Fruit fly (Drosophila melanogaster) whole organism, larva: ENCODE data around the gene alph.
A peak's percentile ranks its signal among the peaks of the same experiment; 100 is the strongest.

Experiments used
- noc ChIP-seq: fragments of 200-800 bp; sonication (Bioruptor generic); optimal IDR thresholded peaks from 3 replicates; lab custom pipeline; 2019; ENCODE audit warnings: missing biosample characterization, mild to moderate bottlenecking, missing genetic modification characterization, moderate library complexity

alph gene

DNA sequence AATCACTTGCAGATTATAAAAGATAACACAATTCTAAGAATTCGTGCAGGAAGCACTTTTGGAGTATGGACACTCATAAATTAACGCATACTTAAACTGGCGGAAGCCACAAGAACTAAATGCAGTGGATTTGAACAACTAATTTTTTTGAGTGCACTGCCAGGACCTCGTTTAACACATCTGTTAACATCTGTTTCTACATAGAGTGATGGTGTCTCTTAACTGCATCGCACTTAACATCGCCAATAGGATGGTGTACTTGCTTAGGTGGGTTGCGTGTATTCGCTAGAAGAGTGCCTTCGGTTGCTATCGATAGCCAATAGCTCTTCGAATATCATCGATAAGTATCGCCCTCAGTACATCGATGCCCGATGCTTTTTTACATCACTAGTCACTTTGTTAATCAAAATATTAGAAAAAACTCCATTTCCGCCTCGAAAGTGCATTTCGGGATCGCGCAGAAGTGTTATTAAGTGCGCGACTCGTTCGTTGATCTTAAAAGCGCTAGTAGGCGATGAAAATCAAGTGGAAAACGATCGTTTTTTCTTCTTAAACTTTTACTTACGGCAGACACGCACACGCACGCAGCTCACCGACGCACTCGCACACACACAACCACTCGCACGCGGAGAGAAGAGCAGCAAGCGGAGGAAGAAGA is at the start of gene alph:
alph (plus strand) TSS at position 351 of the 658 bp plus-strand sequence.
- no peak for TF ChIP-seq noc (tag; lab: Kevin White, UChicago)

DNA sequence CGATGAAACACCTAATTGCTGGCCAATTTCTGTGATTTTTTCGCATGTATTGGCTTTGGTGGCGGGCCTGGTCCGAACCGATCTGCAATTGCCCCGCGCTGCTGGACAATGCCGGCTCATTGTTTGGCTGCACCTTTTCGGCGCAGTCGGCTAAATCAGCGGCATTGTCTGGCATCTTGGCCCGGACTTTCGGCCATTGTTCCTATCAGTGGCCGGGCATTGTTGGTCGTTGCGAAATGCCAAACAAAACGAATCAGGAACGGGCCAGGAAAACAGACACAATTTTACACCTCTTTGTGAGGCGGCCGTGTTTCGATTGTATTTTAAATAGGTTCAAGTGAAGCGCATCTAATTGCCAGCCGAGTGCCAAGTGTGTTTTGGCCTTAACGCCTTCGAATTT is 46.5 kb upstream of the alph start:
- TF ChIP-seq noc (tag; lab: Kevin White, UChicago): no peak

dm6 chr3R:29546418-29546817 is 45.2 kb upstream of the alph start:
- no peak for TF ChIP-seq noc (tag; lab: Kevin White, UChicago)

DNA sequence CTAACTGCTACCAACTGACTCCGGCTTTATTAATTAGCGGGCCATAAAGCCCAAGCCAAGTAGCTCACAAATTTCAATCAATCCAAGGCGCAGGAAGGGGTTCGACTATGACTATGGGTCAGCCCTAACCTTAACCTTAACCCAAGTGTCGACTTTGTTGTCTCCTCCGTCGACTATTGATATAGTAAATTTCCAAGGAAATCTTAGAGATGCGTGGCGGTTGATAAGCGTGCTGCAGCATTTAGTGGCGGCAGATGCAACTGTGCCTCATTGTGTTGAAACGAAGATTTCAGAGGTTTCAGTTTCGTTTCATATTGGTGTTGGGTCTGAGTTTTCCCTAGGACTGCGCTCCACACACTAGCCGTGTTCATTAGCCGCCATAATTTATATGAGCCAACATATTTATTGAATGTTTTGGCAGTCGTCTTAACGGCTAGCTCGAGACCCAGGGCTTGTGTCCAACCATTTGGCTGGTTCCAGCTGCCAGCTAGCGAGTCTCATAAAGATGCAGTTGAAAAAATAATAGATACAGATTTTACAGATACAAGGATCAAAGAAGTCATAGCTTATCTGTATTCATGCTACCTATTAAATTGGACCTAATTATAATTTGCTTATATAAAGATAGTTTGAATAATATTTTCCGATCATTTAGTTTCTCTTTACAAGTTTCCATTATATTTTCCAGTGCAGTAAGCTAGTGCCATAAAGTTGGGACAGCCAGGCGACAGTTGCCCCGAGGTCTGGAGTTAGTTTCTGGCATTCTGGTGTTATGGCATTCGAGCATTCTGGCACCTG is 44.2 kb upstream of the alph start:
- no peak for TF ChIP-seq noc (tag; lab: Kevin White, UChicago)

DNA sequence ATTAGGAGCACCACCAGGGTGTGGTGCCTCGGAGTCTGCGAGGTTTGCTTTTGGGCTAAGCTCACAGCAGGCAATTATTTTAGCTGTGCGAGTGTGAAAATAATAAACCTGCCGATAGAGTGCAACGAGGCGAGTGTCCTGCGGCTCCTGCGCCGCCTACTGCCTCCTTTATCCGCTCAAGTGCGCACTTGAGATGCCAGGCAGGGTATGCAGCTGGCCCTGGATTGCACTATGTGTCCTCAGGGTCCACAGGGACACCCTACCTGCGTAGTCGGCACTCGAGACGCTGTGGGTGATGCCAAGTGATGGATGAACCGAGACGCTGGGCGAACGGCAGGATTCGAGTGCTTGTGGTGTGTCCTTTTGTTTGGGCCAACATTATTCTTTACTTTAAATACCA is 43.6 kb upstream of the alph start:
- no peak for TF ChIP-seq noc (tag; lab: Kevin White, UChicago)

dm6 chr3R:29548751-29549150 is 42.9 kb upstream of the alph start:
- no peak for TF ChIP-seq noc (tag; lab: Kevin White, UChicago)

dm6 chr3R:29549157-29549556 is 42.5 kb upstream of the alph start:
- TF ChIP-seq noc (tag; lab: Kevin White, UChicago): no peak

- no peak for TF ChIP-seq noc (tag; lab: Kevin White, UChicago)
Measured at dm6 chr3R:29549945-29550344, 41.7 kb upstream of the alph start.

DNA sequence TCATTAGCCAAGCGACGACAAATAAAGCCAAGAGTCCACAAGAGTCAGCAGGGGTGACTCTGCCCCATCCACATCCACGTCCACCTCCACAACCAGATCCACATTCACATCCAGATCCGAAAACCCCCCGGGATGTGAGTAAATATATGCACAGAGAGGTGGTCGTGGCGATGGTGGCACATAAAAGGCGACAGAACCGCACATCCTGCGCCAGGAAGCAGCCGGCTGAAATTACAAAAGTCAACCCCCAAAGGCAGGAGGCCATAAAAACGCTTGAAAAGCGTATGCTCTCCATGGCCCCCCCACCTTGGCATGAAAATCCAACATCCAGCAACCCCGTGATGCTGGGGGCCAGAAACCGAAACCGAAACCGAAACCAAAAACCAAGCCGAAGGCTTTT is 40.9 kb upstream of the alph start:
- TF ChIP-seq noc (tag; lab: Kevin White, UChicago): no peak

DNA sequence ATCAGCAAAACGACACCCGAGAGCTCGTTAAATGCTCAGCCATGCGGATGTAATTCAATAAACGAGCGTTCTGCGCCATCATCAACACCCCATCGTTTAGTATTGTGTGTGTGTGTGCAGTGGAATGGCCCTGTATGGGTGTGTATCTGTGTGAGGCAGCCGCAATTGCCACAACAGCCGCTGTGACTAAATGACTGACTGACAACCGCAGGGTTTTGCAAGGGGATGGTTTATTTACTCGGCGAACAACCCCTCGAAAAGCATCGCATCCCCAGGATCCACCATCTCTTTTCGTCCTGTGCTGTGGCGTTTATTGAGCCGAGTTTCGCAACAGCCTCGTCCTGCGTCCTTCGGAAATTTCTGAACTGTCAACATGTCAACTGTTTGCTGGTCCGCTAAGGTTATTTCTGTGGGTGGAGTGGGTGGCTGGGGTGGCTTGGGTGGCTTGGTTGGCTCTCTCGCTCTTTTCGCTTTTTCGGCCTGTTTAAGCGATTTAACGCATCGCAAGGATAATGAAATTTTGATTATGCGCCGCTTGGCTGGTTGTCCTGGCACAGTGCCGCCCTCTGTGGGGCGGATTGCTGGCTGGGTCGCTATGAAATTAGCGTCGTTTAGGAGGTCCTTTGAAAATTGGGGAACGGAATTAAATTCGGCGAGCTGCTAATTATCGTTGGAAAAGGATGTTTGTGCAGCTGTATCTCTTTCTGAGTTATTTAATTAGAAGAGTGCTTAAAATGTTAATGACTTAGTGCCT is 38.6 kb upstream of the alph start:
- no peak for TF ChIP-seq noc (tag; lab: Kevin White, UChicago)

DNA sequence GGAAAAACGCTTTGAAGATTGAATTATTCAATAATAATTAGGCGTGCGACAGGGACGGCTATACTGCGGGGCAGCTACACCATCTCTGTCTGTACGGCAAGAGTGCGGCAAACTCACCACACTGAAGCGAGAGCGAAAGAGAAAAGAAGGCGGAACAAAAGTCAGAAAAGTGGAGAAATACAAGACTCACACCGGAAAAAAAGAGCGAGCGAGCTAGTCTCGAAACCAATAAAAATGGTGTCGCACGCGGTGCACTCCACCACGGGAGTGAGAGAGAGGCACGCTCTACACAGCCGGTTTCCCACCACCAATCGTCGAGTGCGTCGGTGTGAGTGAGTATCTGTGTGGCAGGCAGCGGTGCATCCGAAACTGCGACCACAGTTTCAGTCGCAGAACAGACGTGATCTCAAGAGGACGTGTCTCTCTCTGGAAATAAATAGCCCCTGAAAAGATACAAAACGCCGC is 35.6 kb upstream of the alph start, which contains the start of gene Dr:
Dr (plus strand) TSS at position 384 of the 465 bp plus-strand sequence.
- TF ChIP-seq noc (tag; lab: Kevin White, UChicago): no peak

dm6 chr3R:29557555-29557954 is 34.1 kb upstream of the alph start:
- no peak for TF ChIP-seq noc (tag; lab: Kevin White, UChicago)

dm6 chr3R:29559444-29559976 is 32.1 kb upstream of the alph start:
- no peak for TF ChIP-seq noc (tag; lab: Kevin White, UChicago)

DNA sequence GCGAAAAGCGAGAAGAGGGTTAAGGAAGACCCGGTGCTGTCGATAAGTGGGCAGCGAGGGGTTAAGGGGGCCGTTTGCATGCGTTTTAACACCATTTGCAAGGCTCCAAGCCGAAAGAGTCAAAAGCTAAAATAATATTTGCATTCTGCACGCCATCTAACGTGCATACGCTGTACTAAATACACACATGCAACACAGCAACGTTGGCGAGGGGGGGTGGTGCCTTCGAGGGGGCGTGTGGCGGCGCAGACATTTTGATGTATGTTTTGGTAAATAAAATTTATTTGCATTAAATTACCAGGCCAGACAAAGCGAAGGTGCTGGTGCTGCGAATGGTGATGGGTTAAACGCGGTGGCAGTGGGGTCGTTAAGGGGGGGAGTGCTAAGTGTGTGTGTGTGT is 31.2 kb upstream of the alph start:
- no peak for TF ChIP-seq noc (tag; lab: Kevin White, UChicago)

DNA sequence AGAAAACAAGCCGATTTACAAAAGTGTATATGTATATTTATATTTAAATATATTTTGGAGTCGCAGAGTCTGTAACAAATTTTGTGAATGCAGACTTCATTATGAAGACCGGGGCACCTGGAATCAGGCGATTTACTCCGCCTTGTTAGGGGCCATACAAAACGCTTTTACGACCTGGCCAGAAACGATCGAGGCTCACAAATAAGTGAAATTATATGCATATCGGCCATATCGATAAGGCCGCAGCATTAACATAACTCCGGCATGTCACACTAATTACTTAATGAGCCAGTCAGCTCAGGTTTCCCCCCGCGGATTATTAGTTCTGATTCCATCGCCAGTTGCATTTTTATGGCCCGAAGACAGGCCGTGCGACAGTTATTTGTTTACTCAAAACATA is 29.1 kb upstream of the alph start:
- no peak for TF ChIP-seq noc (tag; lab: Kevin White, UChicago)

DNA sequence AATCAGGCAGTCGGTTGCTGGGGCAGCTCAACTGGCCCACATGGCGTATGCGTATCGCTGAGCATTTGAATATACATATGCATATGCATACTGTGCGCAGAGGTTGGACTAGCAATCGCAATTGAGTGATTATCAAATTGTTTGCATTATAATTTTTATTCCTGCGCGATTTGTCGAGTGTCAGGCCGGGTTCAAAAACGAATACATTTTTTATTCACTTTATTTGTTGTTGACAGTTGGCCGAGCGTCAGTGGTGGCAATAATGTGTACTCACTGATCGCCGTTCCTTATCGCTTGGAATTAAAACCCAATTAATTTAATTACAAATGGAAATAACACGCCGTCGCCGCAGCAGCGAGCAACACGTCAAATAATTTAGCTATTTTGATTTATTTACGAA is 25.9 kb upstream of the alph start:
- TF ChIP-seq noc (tag; lab: Kevin White, UChicago): peak; percentile 83
